Fruit fly (Drosophila melanogaster) whole organism, embryonic: ENCODE results near the gene CG1440.

Source experiments
- Aef1 ChIP-seq: fragments of 200-800 bp; sonication (Bioruptor generic); IDR thresholded peaks from 3 replicates; pipeline ENCODE4 v1.3.6; 2022; ENCODE audit warnings: missing biosample characterization, missing genetic modification characterization
- Atf6 ChIP-seq: fragments of 200-800 bp; sonication (Bioruptor generic); IDR thresholded peaks from 2 replicates; pipeline ENCODE4 v1.3.6; 2022; ENCODE audit warnings: missing biosample characterization, missing genetic modification characterization
- CG10959 ChIP-seq: fragments of 200-800 bp; sonication (Bioruptor generic); IDR thresholded peaks from 2 replicates; pipeline ENCODE4 v1.3.6; 2022; ENCODE audit warnings: missing biosample characterization, missing genetic modification characterization
- CG12071 ChIP-seq: fragments of 200-800 bp; sonication (Bioruptor generic); optimal IDR thresholded peaks from 3 replicates; lab custom pipeline; 2018; ENCODE audit warnings: missing biosample characterization, mild to moderate bottlenecking, missing genetic modification characterization
- CG15011 ChIP-seq: fragments of 200-800 bp; sonication (Bioruptor generic); optimal IDR thresholded peaks from 3 replicates; lab custom pipeline; 2018; ENCODE audit warnings: missing biosample characterization, mild to moderate bottlenecking, missing genetic modification characterization
- CG15269 ChIP-seq: fragments of 200-800 bp; sonication (Bioruptor generic); optimal IDR thresholded peaks from 2 replicates; lab custom pipeline; 2018; ENCODE audit warnings: missing biosample characterization, mild to moderate bottlenecking, missing genetic modification characterization, moderate library complexity
- CG1603 ChIP-seq: fragments of 200-800 bp; sonication (Bioruptor generic); optimal IDR thresholded peaks from 2 replicates; lab custom pipeline; 2019; ENCODE audit warnings: missing biosample characterization, mild to moderate bottlenecking, missing genetic modification characterization, moderate library complexity
- CG16813 ChIP-seq: fragments of 200-800 bp; sonication (Bioruptor generic); IDR thresholded peaks from 3 replicates; pipeline ENCODE4 v1.3.6; 2022; ENCODE audit warnings: missing biosample characterization, missing genetic modification characterization; ENCODE audit not compliant: partially characterized antibody
- CG1832 ChIP-seq: fragments of 200-800 bp; sonication (Bioruptor generic); optimal IDR thresholded peaks from 2 replicates; lab custom pipeline; 2017; ENCODE audit warnings: missing biosample characterization, mild to moderate bottlenecking, missing genetic modification characterization, inconsistent platforms
- CG31388 ChIP-seq: fragments of 200-800 bp; sonication (Bioruptor generic); optimal IDR thresholded peaks from 2 replicates; lab custom pipeline; 2016; ENCODE audit warnings: missing biosample characterization, missing genetic modification characterization
- CG32532 ChIP-seq: fragments of 200-800 bp; sonication (Bioruptor generic); IDR thresholded peaks from 2 replicates; pipeline ENCODE4 v1.3.6; 2022; ENCODE audit warnings: missing biosample characterization, missing genetic modification characterization
- CG3995 ChIP-seq: fragments of 200-800 bp; sonication (Bioruptor generic); optimal IDR thresholded peaks from 3 replicates; lab custom pipeline; 2016; ENCODE audit warnings: missing biosample characterization, missing genetic modification characterization
- CG6683 ChIP-seq: fragments of 200-800 bp; sonication (Bioruptor generic); optimal IDR thresholded peaks from 2 replicates; lab custom pipeline; 2017; ENCODE audit warnings: missing biosample characterization, mild to moderate bottlenecking, missing genetic modification characterization, missing genetic modification reagents
- CG6813 ChIP-seq: fragments of 200-800 bp; sonication (Bioruptor generic); optimal IDR thresholded peaks from 2 replicates; lab custom pipeline; 2017; ENCODE audit warnings: missing biosample characterization, missing genetic modification characterization, mild to moderate bottlenecking, moderate library complexity, missing genetic modification reagents
- CG7357 ChIP-seq: fragments of 200-800 bp; sonication (Bioruptor generic); IDR thresholded peaks from 3 replicates; pipeline ENCODE4 v1.3.6; 2022; ENCODE audit warnings: missing biosample characterization, missing genetic modification characterization
- CG9215 ChIP-seq: fragments of 200-800 bp; sonication (Bioruptor generic); IDR thresholded peaks from 2 replicates; pipeline ENCODE4 v1.3.6; 2022; ENCODE audit warnings: missing biosample characterization, missing genetic modification characterization
- CHES-1-like ChIP-seq: fragments of 200-800 bp; sonication (Bioruptor generic); optimal IDR thresholded peaks from 2 replicates; lab custom pipeline; 2016; ENCODE audit warnings: missing biosample characterization, missing genetic modification characterization
- CoRest ChIP-seq: fragments of 200-800 bp; sonication (Bioruptor generic); optimal IDR thresholded peaks from 3 replicates; lab custom pipeline; 2018; ENCODE audit warnings: missing biosample characterization, mild to moderate bottlenecking, missing genetic modification characterization, moderate library complexity
- Dek ChIP-seq: fragments of 200-800 bp; sonication (Bioruptor generic); optimal IDR thresholded peaks from 3 replicates; lab custom pipeline; 2019; ENCODE audit warnings: missing biosample characterization, mild to moderate bottlenecking, missing genetic modification characterization, moderate library complexity
- Dll ChIP-seq: fragments of 200-800 bp; sonication (Bioruptor generic); IDR thresholded peaks from 4 replicates; pipeline ENCODE4 v1.3.6; 2022; ENCODE audit warnings: missing biosample characterization, missing genetic modification characterization; ENCODE audit not compliant: partially characterized antibody
- Eip74EF ChIP-seq, 2 experiments: fragments of 200-800 bp in 1 of 2; fragments of >200 bp in 1 of 2; sonication (Bioruptor generic) in 1 of 2; optimal IDR thresholded peaks; 2 replicates each; lab custom pipeline; 2017 to 2019; ENCODE audit warnings: missing biosample characterization in 2 of 2, missing genetic modification characterization in 2 of 2, mild to moderate bottlenecking in 1 of 2, moderate library complexity in 1 of 2
- Gsc ChIP-seq: fragments of 200-800 bp; sonication (Bioruptor generic); IDR thresholded peaks from 2 replicates; pipeline ENCODE4 v1.3.6; 2022; ENCODE audit warnings: missing biosample characterization, missing genetic modification characterization
- Kr ChIP-seq: fragments of 200-800 bp; sonication (Bioruptor generic); optimal IDR thresholded peaks from 2 replicates; lab custom pipeline; 2017; ENCODE audit warnings: missing biosample characterization, mild to moderate bottlenecking, missing genetic modification characterization
- Med ChIP-seq: fragments of 200-800 bp; sonication (Bioruptor generic); peaks from one replicate; lab custom pipeline; 2016; ENCODE audit warnings: missing biosample characterization, missing genetic modification characterization, mild to moderate bottlenecking, inconsistent platforms, moderate library complexity
- Poxn ChIP-seq: fragments of 200-800 bp; sonication (Bioruptor generic); IDR thresholded peaks from 2 replicates; pipeline ENCODE4 v1.3.6; 2022; ENCODE audit warnings: missing biosample characterization, missing genetic modification characterization
- Stat92E ChIP-seq, 3 experiments: fragments of >200 bp in 2 of 3; fragments of 200-800 bp in 1 of 3; sonication (Bioruptor generic) in 1 of 3; optimal IDR thresholded peaks; 2 replicates each; lab custom pipeline; 2017 to 2019; ENCODE audit warnings: missing biosample characterization in 3 of 3, missing genetic modification characterization in 3 of 3, mild to moderate bottlenecking in 1 of 3, moderate library complexity in 1 of 3
- amos ChIP-seq: fragments of 200-800 bp; sonication (Bioruptor generic); IDR thresholded peaks from 2 replicates; pipeline ENCODE4 v1.3.6; 2022; ENCODE audit warnings: missing biosample characterization, missing genetic modification characterization; ENCODE audit not compliant: partially characterized antibody
- ci ChIP-seq: fragments of 200-800 bp; sonication (Bioruptor generic); IDR thresholded peaks from 3 replicates; pipeline ENCODE4 v1.3.6; 2022; ENCODE audit warnings: missing biosample characterization, missing genetic modification characterization
- croc ChIP-seq: fragments of 200-800 bp; sonication (Bioruptor generic); conservative IDR thresholded peaks from 3 replicates; pipeline ENCODE4 v1.3.6; 2022; ENCODE audit warnings: missing biosample characterization, missing genetic modification characterization
- gsb-n ChIP-seq: fragments of 200-800 bp; sonication (Bioruptor generic); optimal IDR thresholded peaks from 3 replicates; lab custom pipeline; 2018; ENCODE audit warnings: missing biosample characterization, mild to moderate bottlenecking, missing genetic modification characterization
- ham ChIP-seq: fragments of 200-800 bp; sonication (Bioruptor generic); IDR thresholded peaks from 2 replicates; pipeline ENCODE4 v1.3.6; 2022; ENCODE audit warnings: missing biosample characterization, missing genetic modification characterization
- knrl ChIP-seq: fragments of 200-800 bp; sonication (Bioruptor generic); IDR thresholded peaks from 3 replicates; pipeline ENCODE4 v1.3.6; 2022; ENCODE audit warnings: missing biosample characterization, missing genetic modification characterization; ENCODE audit not compliant: partially characterized antibody
- lbe ChIP-seq: fragments of 200-800 bp; sonication (Bioruptor generic); optimal IDR thresholded peaks from 2 replicates; lab custom pipeline; 2016; ENCODE audit warnings: missing biosample characterization, mild to moderate bottlenecking, missing genetic modification characterization
- oc ChIP-seq: fragments of 200-800 bp; sonication (Bioruptor generic); optimal IDR thresholded peaks from 2 replicates; lab custom pipeline; 2018; ENCODE audit warnings: missing biosample characterization, mild to moderate bottlenecking, missing genetic modification characterization, moderate library complexity
- org-1 ChIP-seq: fragments of 200-800 bp; sonication (Bioruptor generic); optimal IDR thresholded peaks from 2 replicates; lab custom pipeline; 2017; ENCODE audit warnings: missing biosample characterization, missing genetic modification characterization
- otp ChIP-seq: fragments of 200-800 bp; sonication (Bioruptor generic); IDR thresholded peaks from 3 replicates; pipeline ENCODE4, ENCODE4 v1.3.6; 2022; ENCODE audit warnings: missing biosample characterization, missing genetic modification characterization
- pnt ChIP-seq: fragments of 200-800 bp; sonication (Bioruptor generic); optimal IDR thresholded peaks from 3 replicates; lab custom pipeline; 2016; ENCODE audit warnings: missing biosample characterization, missing genetic modification characterization
- pros ChIP-seq: fragments of 200-800 bp; sonication (Bioruptor generic); optimal IDR thresholded peaks from 3 replicates; lab custom pipeline; 2019; ENCODE audit warnings: missing biosample characterization, mild to moderate bottlenecking, missing genetic modification characterization, moderate library complexity
- ro ChIP-seq: fragments of 200-800 bp; sonication (Bioruptor generic); IDR thresholded peaks from 2 replicates; pipeline ENCODE4 v1.3.6; 2022; ENCODE audit warnings: missing biosample characterization, missing genetic modification characterization
- row ChIP-seq: fragments of 200-800 bp; sonication (Bioruptor generic); IDR thresholded peaks from 3 replicates; pipeline ENCODE4 v1.3.6; 2022; ENCODE audit warnings: missing biosample characterization, missing genetic modification characterization
- sd ChIP-seq: fragments of 200-800 bp; sonication (Bioruptor generic); optimal IDR thresholded peaks from 3 replicates; lab custom pipeline; 2018; ENCODE audit warnings: missing biosample characterization, mild to moderate bottlenecking, missing genetic modification characterization, moderate library complexity
- sna ChIP-seq: fragments of 200-800 bp; sonication (Bioruptor generic); IDR thresholded peaks from 2 replicates; pipeline ENCODE4 v1.3.6; 2022; ENCODE audit warnings: missing biosample characterization, missing genetic modification characterization; ENCODE audit not compliant: partially characterized antibody
- ttk ChIP-seq: fragments of 200-800 bp; sonication (Bioruptor generic); IDR thresholded peaks from 2 replicates; pipeline ENCODE4 v2.1.2; 2022; ENCODE audit warnings: missing biosample characterization, missing genetic modification characterization
- usp ChIP-seq: fragments of >200 bp; optimal IDR thresholded peaks from 2 replicates; lab custom pipeline; 2017; ENCODE audit warnings: missing biosample characterization, missing genetic modification characterization

Gene CG1440

dm6 chrX:8422643-8423042, 14.2 kb upstream of the CG1440 start (continued):
- TF ChIP-seq CG16813 (GFP tag; lab: Robert Waterston, UW) (0 out of 3 replicates have a peak, but pooled peaks have one; percentile 12), row (peak; percentile 36; the same call in 1 of the 3 replicates)
- TF ChIP-seq, all 482 proteins: peak for 11

- TF ChIP-seq CG10959 (GFP tag; lab: Robert Waterston, UW) = no peak
Observed at dm6 chrX:8433709-8434108, 3.1 kb upstream of the CG1440 start, which contains the start of gene CG32712. CG32712 (minus strand) TSS chrX:8433809.

- TF ChIP-seq CG3995 = no peak
- TF ChIP-seq knrl (GFP tag; lab: Robert Waterston, UW) = no peak
- TF ChIP-seq CG6683 (GFP tag; lab: Kevin White, UChicago) = no peak
- TF ChIP-seq CG32532 = no peak
- TF ChIP-seq Dek (tag; lab: Kevin White, UChicago) = no peak
- TF ChIP-seq Aef1 = no peak
- no peak for TF ChIP-seq org-1 (GFP tag; lab: Kevin White, UChicago)
- TF ChIP-seq CG1603 (tag; lab: Kevin White, UChicago) = no peak
- peak; percentile 18 for TF ChIP-seq Kr
- 0 out of 2 replicates have a peak, but pooled peaks have one; percentile 27 for TF ChIP-seq sna (GFP tag; lab: Robert Waterston, UW)
- TF ChIP-seq CG1832 (GFP tag; lab: Kevin White, UChicago) = peak; percentile 30
- no peak for TF ChIP-seq CoRest (tag; lab: Kevin White, UChicago)
- peak; percentile 33 for TF ChIP-seq gsb-n (tag; lab: Kevin White, UChicago)
- TF ChIP-seq CG15011 (GFP tag; lab: Kevin White, UChicago) = no peak
- no peak for TF ChIP-seq Atf6 (GFP tag; lab: Robert Waterston, UW)
- no peak for TF ChIP-seq ham (GFP tag; lab: Robert Waterston, UW)
- TF ChIP-seq Med = peak; percentile 58
- no peak for TF ChIP-seq lbe (GFP tag; lab: Kevin White, UChicago)
- TF ChIP-seq pros (GFP tag; lab: Kevin White, UChicago) = peak; percentile 72
- peak in 1 of 2 experiments; percentile 12 for TF ChIP-seq Eip74EF (GFP tag; optimal IDR thresholded peaks at IDR 0.05; lab: Kevin White, UChicago)
- no peak for TF ChIP-seq amos (GFP tag; lab: Robert Waterston, UW)
- peak in 1 of 3 experiments; percentile 53 for TF ChIP-seq Stat92E (GFP tag; optimal IDR thresholded peaks at IDR 0.05; lab: Kevin White, UChicago)
- no peak for TF ChIP-seq croc (GFP tag; lab: Robert Waterston, UW)
- TF ChIP-seq CG12071 (GFP tag; lab: Kevin White, UChicago) = no peak
- TF ChIP-seq oc (tag; lab: Kevin White, UChicago) = peak; percentile 46
- no peak for TF ChIP-seq usp
- no peak for TF ChIP-seq ci (GFP tag; lab: Robert Waterston, UW)
- no peak for TF ChIP-seq CHES-1-like (GFP tag; lab: Kevin White, UChicago)
- TF ChIP-seq sd (tag; lab: Kevin White, UChicago) = peak; percentile 51
- TF ChIP-seq otp (GFP tag; lab: Robert Waterston, UW) = 0 out of 3 replicates have a peak, but pooled peaks have one; percentile 5
- no peak for TF ChIP-seq Poxn (GFP tag; lab: Robert Waterston, UW)
- TF ChIP-seq Dll (GFP tag; lab: Robert Waterston, UW) = no peak
- TF ChIP-seq CG31388 = no peak
- TF ChIP-seq CG9215 = no peak
- TF ChIP-seq CG6813 = no peak
- no peak for TF ChIP-seq CG7357
- TF ChIP-seq pnt (GFP tag; lab: Kevin White, UChicago) = no peak
- peak; percentile 22 for TF ChIP-seq CG15269 (tag; lab: Kevin White, UChicago)
- TF ChIP-seq Gsc (GFP tag; lab: Robert Waterston, UW) = no peak
- TF ChIP-seq ro = no peak
- no peak for TF ChIP-seq ttk (GFP tag; lab: Robert Waterston, UW)
Observed at dm6 chrX:8437285-8438110, 641 bp downstream of the CG1440 start, which contains the start of gene Miga. Miga (minus strand) TSS chrX:8437820.
